Worm (Caenorhabditis elegans) whole organism, midembryonic: Measurements from ENCODE around the gene T13A10.64.

Experiments
- cog-1 ChIP-seq: sonication (generic microtip); optimal IDR thresholded peaks from 2 replicates; lab custom pipeline; 2016; ENCODE audit warnings: missing genetic modification characterization, missing compliant biosample characterization
- ztf-23 ChIP-seq: fragments of 200-800 bp; sonication (Bioruptor generic); IDR thresholded peaks from 2 replicates; pipeline ENCODE4 v1.3.6; 2022; ENCODE audit warnings: missing genetic modification reagents, missing genetic modification characterization, missing compliant biosample characterization

DNA sequence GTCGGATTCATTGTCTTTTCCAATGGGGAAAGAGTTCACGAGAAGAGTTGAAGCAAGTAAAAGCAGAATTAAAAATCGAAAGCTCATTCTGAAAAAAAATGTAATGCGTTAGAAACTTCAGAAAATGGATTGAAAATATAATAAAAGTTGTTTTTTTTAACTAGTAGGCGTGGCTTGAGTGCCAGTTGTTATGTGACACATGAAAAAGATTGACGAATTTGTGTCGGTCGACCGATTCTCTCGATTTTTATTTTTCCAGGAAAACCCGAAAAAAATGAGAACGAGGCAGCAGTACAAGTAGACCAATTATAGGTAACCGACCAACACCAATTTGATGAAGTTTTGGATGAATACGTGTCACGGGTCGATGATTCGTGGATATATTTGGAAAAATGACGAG is 5.0 kb downstream of the T13A10.64 start, which contains the start of gene nlp-16:
- TF ChIP-seq ztf-23 (GFP tag; lab: Robert Waterston, UW) (no peak), cog-1 (tag; lab: Kevin White, UChicago) (no peak)
